Worm (Caenorhabditis elegans) whole organism, early embryonic: ENCODE measurements around the gene pkhm-2.

Source experiments
- B0310.2 ChIP-seq: sonication (generic microtip); optimal IDR thresholded peaks from 2 replicates; lab custom pipeline; 2016; ENCODE audit warnings: mild to moderate bottlenecking, missing genetic modification characterization, missing compliant biosample characterization
- aly-1 ChIP-seq: sonication (generic microtip); optimal IDR thresholded peaks from 2 replicates; lab custom pipeline; 2016; ENCODE audit warnings: missing genetic modification characterization, missing compliant biosample characterization
- ama-1 ChIP-seq: fragments of 150-350 bp; optimal IDR thresholded peaks from 2 replicates; lab custom pipeline; 2014
- ceh-13 ChIP-seq: fragments of 200-800 bp; sonication (Bioruptor generic); optimal IDR thresholded peaks from 2 replicates; lab custom pipeline; 2018; ENCODE audit warnings: mild to moderate bottlenecking, missing genetic modification characterization, missing compliant biosample characterization
- flt-1 ChIP-seq: fragments of 200-800 bp; sonication (Bioruptor generic); IDR thresholded peaks from 2 replicates; pipeline ENCODE4 v1.3.6; 2022; ENCODE audit warnings: missing genetic modification characterization, missing compliant biosample characterization
- hmg-4 ChIP-seq: fragments of 200-800 bp; sonication (Bioruptor generic); optimal IDR thresholded peaks from 2 replicates; lab custom pipeline; 2018; ENCODE audit warnings: mild to moderate bottlenecking, missing genetic modification characterization, missing compliant biosample characterization
- hnd-1 ChIP-seq: sonication (generic microtip); optimal IDR thresholded peaks from 2 replicates; lab custom pipeline; 2016; ENCODE audit warnings: missing genetic modification characterization, missing compliant biosample characterization
- pes-1 ChIP-seq: fragments of 200-800 bp; sonication (Bioruptor generic); IDR thresholded peaks from 2 replicates; pipeline ENCODE4 v1.3.6; 2022; ENCODE audit warnings: missing genetic modification reagents, missing genetic modification characterization, missing compliant biosample characterization
- scrt-1 ChIP-seq: fragments of 200-800 bp; sonication (Bioruptor generic); IDR thresholded peaks from 2 replicates; pipeline ENCODE4 v1.3.6; 2022; ENCODE audit warnings: missing genetic modification characterization, missing compliant biosample characterization
- sea-1 ChIP-seq: fragments of 200-800 bp; sonication (Bioruptor generic); conservative IDR thresholded peaks from 2 replicates; pipeline ENCODE4 v1.3.6; 2022; ENCODE audit warnings: missing genetic modification characterization, missing compliant biosample characterization
- tbx-11 ChIP-seq: fragments of 200-800 bp; sonication (Bioruptor generic); IDR thresholded peaks from 2 replicates; pipeline ENCODE4 v1.3.6; 2022; ENCODE audit warnings: missing genetic modification characterization, missing compliant biosample characterization
- tbx-37 ChIP-seq: fragments of 200-800 bp; sonication (Bioruptor generic); conservative IDR thresholded peaks from 2 replicates; pipeline ENCODE4 v1.3.6; 2022; ENCODE audit warnings: missing genetic modification reagents, missing genetic modification characterization, missing compliant biosample characterization
- tra-4 ChIP-seq: sonication (generic microtip); optimal IDR thresholded peaks from 2 replicates; lab custom pipeline; 2017; ENCODE audit warnings: missing genetic modification characterization, missing compliant biosample characterization

DNA sequence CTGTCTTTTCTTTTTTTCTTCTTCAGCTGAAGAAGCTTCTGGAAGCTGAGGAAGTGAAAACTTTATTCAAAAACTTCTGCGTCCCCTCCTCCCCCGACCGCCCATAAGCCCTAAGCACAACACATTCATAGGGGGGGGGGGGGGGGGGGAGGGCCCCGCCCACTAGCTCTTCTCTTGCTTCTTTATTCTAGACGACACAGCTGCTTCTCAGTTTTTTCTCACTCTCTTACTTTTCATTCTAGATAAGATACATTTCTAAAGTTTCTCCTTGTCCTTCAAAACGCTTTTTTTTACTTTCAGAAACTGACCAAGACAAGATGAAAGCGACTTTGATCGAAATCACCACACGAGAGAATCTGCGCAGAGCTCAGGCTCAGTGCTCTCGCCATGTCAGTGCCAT lies 8.6 kb upstream of the pkhm-2 start, which contains the start of gene T10B10.4:
- TF ChIP-seq ama-1 (lab: Kevin White, UChicago) (no peak), tbx-37 (GFP tag; lab: Robert Waterston, UW) (no peak), sea-1 (GFP tag; lab: Robert Waterston, UW) (no peak), pes-1 (GFP tag; lab: Robert Waterston, UW) (no peak), B0310.2 (no peak), tbx-11 (GFP tag; lab: Robert Waterston, UW) (no peak), tra-4 (tag; lab: Kevin White, UChicago) (no peak), aly-1 (tag; lab: Kevin White, UChicago) (no peak), ceh-13 (GFP tag; lab: Kevin White, UChicago) (no peak), hnd-1 (tag; lab: Kevin White, UChicago) (no peak), flt-1 (GFP tag; lab: Robert Waterston, UW) (no peak), hmg-4 (GFP tag; lab: Kevin White, UChicago) (no peak), scrt-1 (GFP tag; lab: Robert Waterston, UW) (no peak)
